Worm (Caenorhabditis elegans): Measurements from ENCODE around the gene ttm-1.

DNA sequence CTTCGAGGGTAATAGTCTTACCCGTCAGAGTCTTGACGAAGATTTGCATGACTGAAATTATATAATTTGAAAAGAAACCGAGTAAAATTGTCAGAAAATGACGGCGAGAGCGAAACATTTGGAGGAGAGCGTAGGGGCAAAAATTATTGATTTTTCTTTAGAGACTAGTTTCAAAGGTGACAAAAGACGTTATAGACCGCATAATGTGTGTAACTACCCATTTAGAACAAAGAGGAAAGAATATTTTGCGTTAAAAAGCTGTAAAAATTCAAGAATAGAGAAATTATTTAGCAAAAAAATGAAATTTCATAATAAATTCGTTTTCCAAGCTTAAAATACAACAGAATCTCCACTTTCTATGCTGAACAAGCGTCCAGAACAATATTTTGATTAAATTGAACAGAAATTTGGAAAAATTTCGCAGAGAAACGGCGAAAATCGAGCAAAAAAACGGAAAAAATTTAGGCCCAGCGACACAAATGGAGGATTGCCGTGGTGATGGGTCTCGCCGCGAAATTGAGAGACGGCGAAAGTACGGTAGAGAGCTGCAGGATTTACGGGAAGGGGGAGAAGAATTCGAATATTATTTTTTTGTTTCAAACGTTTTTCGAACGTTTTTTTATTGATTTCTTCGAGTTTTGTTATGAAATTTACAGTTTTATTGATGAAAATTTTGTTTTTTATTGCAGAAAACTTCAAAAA, 11.8 kb upstream of the ttm-1 start, which contains the start of the genes ubq-2 and frg-1:
- TF ChIP-seq dao-5 (tag; optimal IDR thresholded peaks at IDR 0.05): no peak
- peak; percentile 78 for TF ChIP-seq W03F9.2 (tag; optimal IDR thresholded peaks at IDR 0.05)
- peak; percentile 59 for TF ChIP-seq him-1 (tag; optimal IDR thresholded peaks at IDR 0.05)
